Fruit fly (Drosophila melanogaster): ENCODE results near the gene CG15715.

The CG15715 gene

DNA sequence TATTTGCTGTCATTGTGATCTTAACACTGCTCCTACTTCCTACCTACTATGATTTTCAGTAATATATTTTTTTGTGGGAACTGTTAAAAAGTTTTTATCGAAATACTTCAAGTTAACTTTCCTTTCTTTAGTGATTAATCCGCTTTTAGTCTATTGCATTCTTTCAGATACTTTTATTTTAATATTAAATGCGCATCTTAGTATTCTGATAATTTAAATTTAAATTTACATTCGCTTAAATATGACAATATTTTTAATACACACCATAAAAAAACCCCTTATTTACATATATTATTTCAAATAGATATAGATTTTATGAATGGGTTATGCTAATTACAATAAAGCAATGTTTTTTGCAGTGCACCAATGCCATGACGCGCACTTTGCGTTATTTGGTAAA, 7.3 kb upstream of the CG15715 start (continued):
- TF ChIP-seq CG10979 (tag; optimal IDR thresholded peaks at IDR 0.05), result peak; percentile 38
- TF ChIP-seq CG7839 (tag; optimal IDR thresholded peaks at IDR 0.05), result peak; percentile 27
- no peak for TF ChIP-seq CG13123 (GFP tag; optimal IDR thresholded peaks at IDR 0.05)
- no peak for TF ChIP-seq PHDP (tag; optimal IDR thresholded peaks at IDR 0.05)
- peak; percentile 39 for TF ChIP-seq phol (tag; optimal IDR thresholded peaks at IDR 0.05)
- peak; percentile 10 for TF ChIP-seq CG10209 (GFP tag; optimal IDR thresholded peaks at IDR 0.05)
- peak; percentile 10 for TF ChIP-seq Sox100B (GFP tag; optimal IDR thresholded peaks at IDR 0.05)
- no peak for TF ChIP-seq CG11247 (GFP tag; IDR thresholded peaks at IDR 0.05)
- TF ChIP-seq H15 (GFP tag; IDR thresholded peaks at IDR 0.05), result no peak
- TF ChIP-seq Eip74EF (GFP tag; optimal IDR thresholded peaks at IDR 0.05), result no peak
- no peak for TF ChIP-seq Hr51 (GFP tag; optimal IDR thresholded peaks at IDR 0.05)

DNA sequence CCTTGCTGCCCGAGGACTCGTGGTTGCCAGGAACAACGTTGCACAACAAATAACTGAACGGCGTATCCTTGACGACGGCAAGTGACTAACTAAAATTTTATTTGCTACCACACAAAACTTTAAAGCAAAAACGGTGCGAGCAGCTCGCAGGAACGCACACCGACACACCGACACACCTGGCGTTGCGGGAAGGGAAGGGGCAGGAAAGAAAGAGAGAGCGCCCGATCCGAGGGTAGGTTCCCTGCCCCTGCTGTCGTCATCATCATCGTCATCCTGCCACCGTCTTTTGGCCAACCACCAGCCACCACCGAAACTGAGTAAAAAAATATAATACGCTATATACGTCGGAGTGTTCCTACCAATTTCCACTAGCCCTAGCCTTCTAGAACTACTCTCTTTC, 6.7 kb upstream of the CG15715 start, which contains the start of gene meru:
Gene meru (minus strand): TSS at position 101 of the 400 bp plus-strand sequence.
- TF ChIP-seq hbn (GFP tag; IDR thresholded peaks at IDR 0.05; ENCODE audit: partially characterized antibody) (no peak), tap (tag; optimal IDR thresholded peaks at IDR 0.05) (no peak), sens (GFP tag) (peak; percentile 35), CG34224 (GFP tag; IDR thresholded peaks at IDR 0.05; ENCODE audit: partially characterized antibody) (no peak), hth (optimal IDR thresholded peaks at IDR 0.05) (no peak), CG8765 (GFP tag; IDR thresholded peaks at IDR 0.05) (peak; percentile 16; the same call in 1 of the 2 replicates), CG16863 (GFP tag; optimal IDR thresholded peaks at IDR 0.05) (no peak), CG13296 (GFP tag; optimal IDR thresholded peaks at IDR 0.05) (no peak), Max (GFP tag; optimal IDR thresholded peaks at IDR 0.05) (no peak), gro (GFP tag; optimal IDR thresholded peaks at IDR 0.05) (no peak), sd (tag; optimal IDR thresholded peaks at IDR 0.05) (no peak), rib (GFP tag; IDR thresholded peaks at IDR 0.05) (no peak), CG17568 (GFP tag; optimal IDR thresholded peaks at IDR 0.05) (no peak), CG9797 (GFP tag; optimal IDR thresholded peaks at IDR 0.05) (no peak), CG10959 (GFP tag; IDR thresholded peaks at IDR 0.05) (no peak), CG6254 (GFP tag; optimal IDR thresholded peaks at IDR 0.05) (no peak)

DNA sequence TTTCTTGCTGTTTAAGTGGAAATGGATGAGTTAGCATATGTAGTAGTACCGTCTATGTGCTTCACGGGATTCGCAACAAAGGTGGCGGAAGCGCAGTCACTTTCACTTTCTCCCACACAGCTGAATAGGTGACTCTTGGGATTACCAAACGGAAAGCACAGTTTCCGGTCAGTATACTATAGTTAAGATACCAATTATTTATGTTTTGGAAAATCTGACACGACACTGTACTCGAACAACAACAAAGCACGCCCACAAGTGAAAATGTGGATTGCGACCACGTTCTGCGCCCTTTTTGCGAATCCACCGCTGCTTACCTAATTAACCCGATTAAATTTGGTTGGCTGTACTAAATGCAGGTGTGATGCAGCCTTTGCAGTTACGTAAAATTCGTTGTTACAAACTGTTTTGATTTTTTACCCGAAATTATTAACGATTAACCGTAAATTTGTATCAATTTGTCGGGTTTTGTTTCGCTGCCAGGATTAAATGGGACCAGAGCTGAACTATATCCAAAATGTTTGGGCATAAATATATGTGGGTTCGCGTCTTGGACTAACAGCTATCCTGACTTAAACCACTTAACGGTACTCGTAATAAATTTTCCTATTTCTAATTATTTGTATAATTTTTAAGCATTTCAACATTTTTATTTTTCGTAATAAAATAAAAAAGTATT, 2.3 kb downstream of the CG15715 start, which contains the start of gene CG18081:
Gene CG18081 (minus strand): TSS at position 512 of the 679 bp plus-strand sequence.
- no peak for TF ChIP-seq ATbp (GFP tag; optimal IDR thresholded peaks at IDR 0.05)
- no peak for TF ChIP-seq lilli (GFP tag; optimal IDR thresholded peaks at IDR 0.05)
- TF ChIP-seq pita (GFP tag; optimal IDR thresholded peaks at IDR 0.05), result peak; percentile 69
- TF ChIP-seq CG18476 (GFP tag; optimal IDR thresholded peaks at IDR 0.05), result no peak
- no peak for TF ChIP-seq Ada2b (GFP tag; IDR thresholded peaks at IDR 0.05)
- TF ChIP-seq gsb-n (tag; optimal IDR thresholded peaks at IDR 0.05), result no peak
- TF ChIP-seq Blimp-1 (GFP tag; optimal IDR thresholded peaks at IDR 0.05), result peak; percentile 66
- no peak for TF ChIP-seq p53 (GFP tag; optimal IDR thresholded peaks at IDR 0.05)
- TF ChIP-seq gsb (GFP tag; IDR thresholded peaks at IDR 0.05), result no peak
- no peak for TF ChIP-seq zfh2 (GFP tag; optimal IDR thresholded peaks at IDR 0.05)
- TF ChIP-seq ranshi (GFP tag; IDR thresholded peaks at IDR 0.05), result no peak
- TF ChIP-seq CG3847 (GFP tag; IDR thresholded peaks at IDR 0.05), result 0 out of 2 replicates have a peak, but pooled peaks have one; percentile 4
- TF ChIP-seq MBD-R2 (GFP tag; IDR thresholded peaks at IDR 0.05), result peak; percentile 42
- peak; percentile 15 for TF ChIP-seq CG8924 (tag; optimal IDR thresholded peaks at IDR 0.05)
- TF ChIP-seq CG6813 (GFP tag; optimal IDR thresholded peaks at IDR 0.05), result no peak
- no peak for TF ChIP-seq slbo (GFP tag; IDR thresholded peaks at IDR 0.05)
- no peak for TF ChIP-seq CG7745 (tag; optimal IDR thresholded peaks at IDR 0.05)
- no peak for TF ChIP-seq da (GFP tag; optimal IDR thresholded peaks at IDR 0.05)
- no peak for TF ChIP-seq crol (GFP tag; IDR thresholded peaks at IDR 0.05)
- TF ChIP-seq CG10543 (GFP tag; optimal IDR thresholded peaks at IDR 0.05), result no peak
- TF ChIP-seq Pdp1 (GFP tag; optimal IDR thresholded peaks at IDR 0.05), result peak in 1 of 2 experiments; percentile 73

Data from whole organism, embryonic.